Fruit fly (Drosophila melanogaster) whole organism, embryonic: Measurements from ENCODE around the gene UBL3.

ENCODE experiments used
- Bdp1 ChIP-seq: fragments of 200-800 bp; sonication (Bioruptor generic); optimal IDR thresholded peaks from 3 replicates; lab custom pipeline; 2016; ENCODE audit warnings: missing biosample characterization, missing genetic modification characterization
- CG10267 ChIP-seq: fragments of 200-800 bp; sonication (Bioruptor generic); optimal IDR thresholded peaks from 2 replicates; lab custom pipeline; 2018; ENCODE audit warnings: missing biosample characterization, mild to moderate bottlenecking, missing genetic modification characterization, moderate library complexity
- CG10462 ChIP-seq: fragments of 200-800 bp; sonication (Bioruptor generic); optimal IDR thresholded peaks from 2 replicates; lab custom pipeline; 2016; ENCODE audit warnings: missing biosample characterization, missing genetic modification characterization
- CG1233 ChIP-seq: fragments of 200-800 bp; sonication (Bioruptor generic); optimal IDR thresholded peaks from 4 replicates; lab custom pipeline; 2018; ENCODE audit warnings: missing biosample characterization, mild to moderate bottlenecking, missing genetic modification characterization
- CG13775 ChIP-seq: fragments of 200-800 bp; sonication (Bioruptor generic); optimal IDR thresholded peaks from 3 replicates; lab custom pipeline; 2017; ENCODE audit warnings: missing biosample characterization, mild to moderate bottlenecking, missing genetic modification characterization
- CG14050 ChIP-seq: fragments of 200-800 bp; sonication (Bioruptor generic); IDR thresholded peaks from 3 replicates; pipeline ENCODE4 v1.3.6; 2022; ENCODE audit warnings: missing biosample characterization, missing genetic modification characterization
- CG15011 ChIP-seq: fragments of 200-800 bp; sonication (Bioruptor generic); optimal IDR thresholded peaks from 3 replicates; lab custom pipeline; 2018; ENCODE audit warnings: missing biosample characterization, mild to moderate bottlenecking, missing genetic modification characterization
- CG15479 ChIP-seq: fragments of 200-800 bp; sonication (Bioruptor generic); optimal IDR thresholded peaks from 3 replicates; lab custom pipeline; 2019; ENCODE audit warnings: missing biosample characterization, mild to moderate bottlenecking, missing genetic modification characterization, moderate library complexity
- CG15601 ChIP-seq: fragments of 200-800 bp; sonication (Bioruptor generic); optimal IDR thresholded peaks from 3 replicates; lab custom pipeline; 2019; ENCODE audit warnings: missing biosample characterization, mild to moderate bottlenecking, missing genetic modification characterization, moderate library complexity
- CG18764 ChIP-seq: fragments of 200-800 bp; sonication (Bioruptor generic); optimal IDR thresholded peaks from 3 replicates; lab custom pipeline; 2016; ENCODE audit warnings: missing biosample characterization, missing genetic modification characterization
- CG3065 ChIP-seq: fragments of 200-800 bp; sonication (Bioruptor generic); optimal IDR thresholded peaks from 2 replicates; lab custom pipeline; 2016; ENCODE audit warnings: missing biosample characterization, missing genetic modification characterization
- CG4707 ChIP-seq: fragments of 200-800 bp; sonication (Bioruptor generic); optimal IDR thresholded peaks from 2 replicates; lab custom pipeline; 2018; ENCODE audit warnings: missing biosample characterization, mild to moderate bottlenecking, missing genetic modification characterization, moderate library complexity
- CG8290 ChIP-seq, 3 experiments: fragments of 200-800 bp; sonication (Bioruptor generic); optimal IDR thresholded peaks; 2 replicates each; lab custom pipeline; 2016 to 2019; ENCODE audit warnings: missing biosample characterization in 3 of 3, missing genetic modification characterization in 3 of 3, mild to moderate bottlenecking in 2 of 3, moderate library complexity in 1 of 3
- CoRest ChIP-seq: fragments of 200-800 bp; sonication (Bioruptor generic); optimal IDR thresholded peaks from 3 replicates; lab custom pipeline; 2018; ENCODE audit warnings: missing biosample characterization, mild to moderate bottlenecking, missing genetic modification characterization, moderate library complexity
- Dll ChIP-seq: fragments of 200-800 bp; sonication (Bioruptor generic); IDR thresholded peaks from 4 replicates; pipeline ENCODE4 v1.3.6; 2022; ENCODE audit warnings: missing biosample characterization, missing genetic modification characterization; ENCODE audit not compliant: partially characterized antibody
- Elba2 ChIP-seq: fragments of 200-800 bp; sonication (Bioruptor generic); optimal IDR thresholded peaks from 3 replicates; lab custom pipeline; 2016; ENCODE audit warnings: missing biosample characterization, missing genetic modification characterization
- Poxn ChIP-seq: fragments of 200-800 bp; sonication (Bioruptor generic); IDR thresholded peaks from 2 replicates; pipeline ENCODE4 v1.3.6; 2022; ENCODE audit warnings: missing biosample characterization, missing genetic modification characterization
- Six4 ChIP-seq: fragments of 200-800 bp; sonication (Bioruptor generic); optimal IDR thresholded peaks from 2 replicates; lab custom pipeline; 2016; ENCODE audit warnings: missing biosample characterization, missing genetic modification characterization
- Taf1 ChIP-seq: fragments of 200-800 bp; sonication (Bioruptor generic); IDR thresholded peaks from 2 replicates; pipeline ENCODE4 v1.3.6; 2022; ENCODE audit warnings: missing biosample characterization, missing genetic modification characterization
- bcd ChIP-seq: fragments of 200-800 bp; sonication (Bioruptor generic); optimal IDR thresholded peaks from 2 replicates; lab custom pipeline; 2017; ENCODE audit warnings: missing biosample characterization, mild to moderate bottlenecking, missing genetic modification characterization
- crp ChIP-seq, 2 experiments: fragments of 200-800 bp; sonication (Bioruptor generic); optimal IDR thresholded peaks; 2 replicates in 1 of 2; 3 replicates in 1 of 2; lab custom pipeline; 2017; ENCODE audit warnings: missing biosample characterization in 2 of 2, missing genetic modification characterization in 2 of 2, mild to moderate bottlenecking in 1 of 2, moderate library complexity in 1 of 2
- dm ChIP-seq: fragments of 200-800 bp; sonication (Bioruptor generic); optimal IDR thresholded peaks from 3 replicates; lab custom pipeline; 2016; ENCODE audit warnings: missing biosample characterization, missing genetic modification characterization
- eyg ChIP-seq: fragments of 200-800 bp; sonication (Bioruptor generic); optimal IDR thresholded peaks from 3 replicates; lab custom pipeline; 2016; ENCODE audit warnings: missing biosample characterization, missing genetic modification characterization
- fd102C ChIP-seq: fragments of 200-800 bp; sonication (Bioruptor generic); optimal IDR thresholded peaks from 2 replicates; lab custom pipeline; 2018; ENCODE audit warnings: missing biosample characterization, mild to moderate bottlenecking, missing genetic modification characterization, moderate library complexity
- fd96Cb ChIP-seq: fragments of 200-800 bp; sonication (Bioruptor generic); optimal IDR thresholded peaks from 2 replicates; lab custom pipeline; 2018; ENCODE audit warnings: missing biosample characterization, mild to moderate bottlenecking, missing genetic modification characterization, moderate library complexity
- hbn ChIP-seq: fragments of 200-800 bp; sonication (Bioruptor generic); IDR thresholded peaks from 2 replicates; pipeline ENCODE4 v1.3.6; 2022; ENCODE audit warnings: missing biosample characterization, missing genetic modification characterization; ENCODE audit not compliant: partially characterized antibody
- insv ChIP-seq, 2 experiments: fragments of 200-800 bp; sonication (Bioruptor generic); optimal IDR thresholded peaks; 3 replicates each; lab custom pipeline; 2016 to 2018; ENCODE audit warnings: missing biosample characterization in 2 of 2, missing genetic modification characterization in 2 of 2
- mam ChIP-seq: fragments of 200-800 bp; sonication (Bioruptor generic); optimal IDR thresholded peaks from 3 replicates; lab custom pipeline; 2016; ENCODE audit warnings: missing biosample characterization, missing genetic modification characterization
- nmo ChIP-seq: fragments of 200-800 bp; sonication (Bioruptor generic); optimal IDR thresholded peaks from 2 replicates; lab custom pipeline; 2018; ENCODE audit warnings: missing biosample characterization, mild to moderate bottlenecking, missing genetic modification characterization, moderate library complexity
- onecut ChIP-seq: fragments of 200-800 bp; sonication (Bioruptor generic); IDR thresholded peaks from 2 replicates; pipeline ENCODE4 v1.3.6; 2022; ENCODE audit warnings: missing biosample characterization, missing genetic modification characterization
- org-1 ChIP-seq: fragments of 200-800 bp; sonication (Bioruptor generic); optimal IDR thresholded peaks from 2 replicates; lab custom pipeline; 2017; ENCODE audit warnings: missing biosample characterization, missing genetic modification characterization
- psq ChIP-seq: fragments of 200-800 bp; sonication (Bioruptor generic); optimal IDR thresholded peaks from 2 replicates; lab custom pipeline; 2017; ENCODE audit warnings: missing biosample characterization, missing genetic modification characterization
- sens-2 ChIP-seq: fragments of 200-800 bp; sonication (Bioruptor generic); IDR thresholded peaks from 2 replicates; pipeline ENCODE4 v1.3.6; 2022; ENCODE audit warnings: missing biosample characterization, missing genetic modification characterization
- sqz ChIP-seq: fragments of 200-800 bp; sonication (Bioruptor generic); optimal IDR thresholded peaks from 3 replicates; lab custom pipeline; 2018; ENCODE audit warnings: missing biosample characterization, mild to moderate bottlenecking, missing genetic modification characterization
- zen ChIP-seq: fragments of 200-800 bp; sonication (Bioruptor generic); optimal IDR thresholded peaks from 3 replicates; lab custom pipeline; 2018; ENCODE audit warnings: missing biosample characterization, mild to moderate bottlenecking, missing genetic modification characterization, moderate library complexity

Gene UBL3

dm6 chrX:15886411-15887246 is 33.7 kb upstream of the UBL3 start (continued):
- TF ChIP-seq crp (GFP tag; optimal IDR thresholded peaks at IDR 0.05; lab: Kevin White, UChicago) (no peak), onecut (GFP tag; lab: Robert Waterston, UW) (0 out of 2 replicates have a peak, but pooled peaks have one; percentile 4), hbn (GFP tag; lab: Robert Waterston, UW) (no peak), CG4707 (GFP tag; lab: Kevin White, UChicago) (no peak), psq (peak; percentile 100), eyg (GFP tag; lab: Kevin White, UChicago) (no peak)

dm6 chrX:15875569-15875968 is 22.6 kb upstream of the UBL3 start:
- peak; percentile 51 for TF ChIP-seq CG8290 (GFP tag; optimal IDR thresholded peaks at IDR 0.05; lab: Kevin White, UChicago)
- TF ChIP-seq CG8290 (tag; optimal IDR thresholded peaks at IDR 0.05; lab: Kevin White, UChicago) = peak in 1 of 2 experiments; percentile 32
- peak; percentile 46 for TF ChIP-seq Elba2 (GFP tag; lab: Kevin White, UChicago)
- TF ChIP-seq fd96Cb (tag; lab: Kevin White, UChicago) = no peak
- no peak for TF ChIP-seq fd102C (GFP tag; lab: Kevin White, UChicago)
- TF ChIP-seq CG10267 (tag; lab: Kevin White, UChicago) = peak; percentile 67
- no peak for TF ChIP-seq Dll
- peak; percentile 19 for TF ChIP-seq CG15479 (GFP tag; lab: Kevin White, UChicago)
- peak; percentile 91 to 99 for TF ChIP-seq insv (GFP tag; optimal IDR thresholded peaks at IDR 0.05; lab: Kevin White, UChicago)
- TF ChIP-seq zen (tag; lab: Kevin White, UChicago) = peak; percentile 70
- no peak for TF ChIP-seq dm (GFP tag; lab: Kevin White, UChicago)
- no peak for TF ChIP-seq crp (GFP tag; optimal IDR thresholded peaks at IDR 0.05; lab: Kevin White, UChicago)

- TF ChIP-seq CG13775 (GFP tag; lab: Kevin White, UChicago) (no peak), CoRest (tag; lab: Kevin White, UChicago) (no peak), mam (GFP tag; lab: Kevin White, UChicago) (no peak), Bdp1 (GFP tag; lab: Kevin White, UChicago) (no peak), bcd (GFP tag; lab: Kevin White, UChicago) (no peak), CG15601 (tag; lab: Kevin White, UChicago) (no peak), org-1 (no peak), nmo (GFP tag; lab: Kevin White, UChicago) (no peak), CG14050 (GFP tag; lab: Robert Waterston, UW) (no peak), Six4 (GFP tag; lab: Kevin White, UChicago) (no peak), CG3065 (no peak), CG10462 (GFP tag; lab: Kevin White, UChicago) (no peak), CG18764 (no peak), sqz (GFP tag; lab: Kevin White, UChicago) (no peak), Taf1 (GFP tag; lab: Robert Waterston, UW) (no peak), Poxn (GFP tag; lab: Robert Waterston, UW) (no peak), sens-2 (GFP tag; lab: Robert Waterston, UW) (no peak), CG1233 (GFP tag; lab: Kevin White, UChicago) (no peak), zen (tag; lab: Kevin White, UChicago) (no peak), CG15011 (GFP tag; lab: Kevin White, UChicago) (no peak)
Measured at dm6 chrX:15874437-15874836, 21.5 kb upstream of the UBL3 start.
